Worm (Caenorhabditis elegans) whole organism, young adult: ENCODE data around the gene F09F9.5.

Experiments
- B0261.1 ChIP-seq: sonication (generic microtip); optimal IDR thresholded peaks from 2 replicates; lab custom pipeline; 2016; ENCODE audit warnings: mild to moderate bottlenecking, missing genetic modification characterization, moderate library complexity, missing compliant biosample characterization
- C17E4.6 ChIP-seq: fragments of 200-800 bp; sonication (Bioruptor generic); IDR thresholded peaks from 2 replicates; pipeline ENCODE4 v1.3.6; 2022; ENCODE audit warnings: missing genetic modification reagents, missing genetic modification characterization, missing compliant biosample characterization
- D2030.7 ChIP-seq: fragments of 200-800 bp; sonication (Bioruptor generic); IDR thresholded peaks from 2 replicates; pipeline ENCODE4 v1.3.6; 2022; ENCODE audit warnings: missing genetic modification reagents, missing genetic modification characterization, missing compliant biosample characterization
- F33H1.4 ChIP-seq: fragments of 200-800 bp; sonication (Bioruptor generic); IDR thresholded peaks from 2 replicates; pipeline ENCODE4 v1.3.6; 2022; ENCODE audit warnings: missing genetic modification reagents, missing genetic modification characterization, missing compliant biosample characterization
- F49E8.2 ChIP-seq: sonication (generic microtip); optimal IDR thresholded peaks from 3 replicates; lab custom pipeline; 2017; ENCODE audit warnings: missing genetic modification characterization, mild to moderate bottlenecking, missing compliant biosample characterization, antibody characterized with exemption, moderate library complexity; ENCODE audit not compliant: insufficient read depth
- T26A5.8 ChIP-seq: sonication (generic microtip); optimal IDR thresholded peaks from 2 replicates; lab custom pipeline; 2016; ENCODE audit warnings: missing genetic modification characterization, missing compliant biosample characterization
- ama-1 ChIP-seq, 3 experiments: fragments of 150-350 bp in 1 of 3; sonication (generic microtip) in 2 of 3; optimal IDR thresholded peaks; 2 replicates each; lab custom pipeline; 2014 to 2018; ENCODE audit warnings: missing biosample characterization in 2 of 3, missing genetic modification characterization in 2 of 3, missing genetic modification reagents in 2 of 3
- attf-5 ChIP-seq: fragments of 200-800 bp; sonication (Bioruptor generic); optimal IDR thresholded peaks from 2 replicates; lab custom pipeline; 2018; ENCODE audit warnings: mild to moderate bottlenecking, missing genetic modification characterization, missing compliant biosample characterization
- ceh-100 ChIP-seq: fragments of 200-800 bp; sonication (Bioruptor generic); IDR thresholded peaks from 2 replicates; pipeline ENCODE4 v1.3.6; 2022; ENCODE audit warnings: missing genetic modification reagents, missing genetic modification characterization, missing compliant biosample characterization
- chd-7 ChIP-seq: sonication (generic microtip); optimal IDR thresholded peaks from 2 replicates; lab custom pipeline; 2016; ENCODE audit warnings: mild to moderate bottlenecking, missing genetic modification characterization, moderate library complexity, missing compliant biosample characterization
- dpff-1 ChIP-seq: sonication (generic microtip); optimal IDR thresholded peaks from 2 replicates; lab custom pipeline; 2017; ENCODE audit warnings: mild to moderate bottlenecking, missing genetic modification characterization, missing compliant biosample characterization
- dpl-1 ChIP-seq: fragments of 150-350 bp; optimal IDR thresholded peaks from 2 replicates; lab custom pipeline; 2014; ENCODE audit warnings: missing biosample characterization, missing genetic modification reagents, missing genetic modification characterization
- efl-1 ChIP-seq: fragments of 150-350 bp; optimal IDR thresholded peaks from 2 replicates; lab custom pipeline; 2014; ENCODE audit warnings: missing biosample characterization, missing genetic modification reagents, missing genetic modification characterization
- egl-18 ChIP-seq: fragments of 200-800 bp; sonication (Bioruptor generic); IDR thresholded peaks from 2 replicates; pipeline ENCODE4 v1.3.6; 2022; ENCODE audit warnings: missing genetic modification reagents, missing genetic modification characterization, missing compliant biosample characterization
- fkh-3 ChIP-seq: sonication (generic microtip); optimal IDR thresholded peaks from 2 replicates; lab custom pipeline; 2016; ENCODE audit warnings: mild to moderate bottlenecking, missing genetic modification characterization, missing compliant biosample characterization
- hmg-1.2 ChIP-seq: fragments of 200-800 bp; sonication (Bioruptor generic); IDR thresholded peaks from 2 replicates; pipeline ENCODE4 v1.3.6; 2022; ENCODE audit warnings: missing genetic modification reagents, missing genetic modification characterization, missing compliant biosample characterization
- let-607 ChIP-seq, 2 experiments: fragments of 200-800 bp in 1 of 2; sonication (Bioruptor generic) in 1 of 2; sonication (generic microtip) in 1 of 2; optimal IDR thresholded peaks; 2 replicates each; lab custom pipeline; 2016 to 2018; ENCODE audit warnings: mild to moderate bottlenecking in 2 of 2, missing compliant biosample characterization in 2 of 2, missing genetic modification characterization in 2 of 2, moderate library complexity in 2 of 2, missing genotype in 1 of 2
- lin-26 ChIP-seq: fragments of 200-800 bp; sonication (Bioruptor generic); IDR thresholded peaks from 2 replicates; pipeline ENCODE4 v1.3.6; 2022; ENCODE audit warnings: missing genetic modification reagents, missing genetic modification characterization, missing compliant biosample characterization
- lin-40 ChIP-seq: sonication (generic microtip); optimal IDR thresholded peaks from 2 replicates; lab custom pipeline; 2016; ENCODE audit warnings: missing genetic modification characterization, mild to moderate bottlenecking, missing compliant biosample characterization, missing genotype, missing genetic modification reagents
- lir-1 ChIP-seq: fragments of 200-800 bp; sonication (Bioruptor generic); conservative IDR thresholded peaks from 2 replicates; pipeline ENCODE4 v1.3.6; 2022; ENCODE audit warnings: missing genetic modification reagents, missing genetic modification characterization, missing compliant biosample characterization
- madf-6 ChIP-seq: fragments of 200-800 bp; sonication (Bioruptor generic); IDR thresholded peaks from 2 replicates; pipeline ENCODE4 v1.3.6; 2022; ENCODE audit warnings: missing genetic modification reagents, missing genetic modification characterization, missing compliant biosample characterization
- mel-28 ChIP-seq: sonication (generic microtip); optimal IDR thresholded peaks from 2 replicates; lab custom pipeline; 2016; ENCODE audit warnings: borderline replicate concordance, mild to moderate bottlenecking, missing genetic modification characterization, missing compliant biosample characterization
- snpc-1.1 ChIP-seq: sonication (generic microtip); optimal IDR thresholded peaks from 2 replicates; lab custom pipeline; 2017; ENCODE audit warnings: missing genetic modification characterization, mild to moderate bottlenecking, missing compliant biosample characterization, antibody characterized with exemption, moderate library complexity, missing genotype, missing genetic modification reagents; ENCODE audit not compliant: insufficient read depth
- snpc-3.4 ChIP-seq: sonication (generic microtip); optimal IDR thresholded peaks from 2 replicates; lab custom pipeline; 2017; ENCODE audit warnings: missing genetic modification characterization, mild to moderate bottlenecking, missing compliant biosample characterization, antibody characterized with exemption, moderate library complexity, missing genotype, missing genetic modification reagents
- tbx-9 ChIP-seq: sonication (generic microtip); optimal IDR thresholded peaks from 2 replicates; lab custom pipeline; 2016; ENCODE audit warnings: borderline replicate concordance, missing genetic modification characterization, inconsistent platforms, missing compliant biosample characterization
- xnd-1 ChIP-seq: sonication (generic microtip); optimal IDR thresholded peaks from 2 replicates; lab custom pipeline; 2016; ENCODE audit warnings: missing genotype, missing genetic modification reagents, missing genetic modification characterization, missing compliant biosample characterization
- zim-3 ChIP-seq: sonication (generic microtip); optimal IDR thresholded peaks from 2 replicates; lab custom pipeline; 2017; ENCODE audit warnings: mild to moderate bottlenecking, missing genetic modification characterization, moderate library complexity, missing compliant biosample characterization
- ztf-22 ChIP-seq: fragments of 200-800 bp; sonication (Bioruptor generic); optimal IDR thresholded peaks from 2 replicates; lab custom pipeline; 2018; ENCODE audit warnings: mild to moderate bottlenecking, missing genetic modification characterization, moderate library complexity, missing compliant biosample characterization
- ztf-28 ChIP-seq: fragments of 200-800 bp; sonication (Bioruptor generic); IDR thresholded peaks from 2 replicates; pipeline ENCODE4 v1.3.6; 2022; ENCODE audit warnings: missing genetic modification reagents, missing genetic modification characterization, missing compliant biosample characterization
- ztf-6 ChIP-seq: fragments of 200-800 bp; sonication (Bioruptor generic); IDR thresholded peaks from 2 replicates; pipeline ENCODE4 v1.3.6; 2022; ENCODE audit warnings: missing genetic modification reagents, missing genetic modification characterization, missing compliant biosample characterization

The F09F9.5 gene

ce11 chrX:4115026-4115425 lies 2.7 kb upstream of the F09F9.5 start, which contains the start of gene F09F9.1 (continued):
- no peak for TF ChIP-seq efl-1 (GFP tag; lab: Kevin White, UChicago)

- TF ChIP-seq let-607 (tag; optimal IDR thresholded peaks at IDR 0.05; lab: Kevin White, UChicago): no peak
- TF ChIP-seq ztf-6 (GFP tag; lab: Robert Waterston, UW): no peak
- no peak for TF ChIP-seq mel-28 (tag; lab: Kevin White, UChicago)
- no peak for TF ChIP-seq zim-3 (tag; lab: Kevin White, UChicago)
- TF ChIP-seq ceh-100: no peak
- TF ChIP-seq D2030.7 (GFP tag; lab: Robert Waterston, UW): no peak
- no peak for TF ChIP-seq ztf-28 (GFP tag; lab: Robert Waterston, UW)
- no peak for TF ChIP-seq dpl-1 (GFP tag; lab: Kevin White, UChicago)
- no peak for TF ChIP-seq xnd-1 (tag; lab: Kevin White, UChicago)
- TF ChIP-seq F49E8.2: no peak
- TF ChIP-seq snpc-3.4 (tag; lab: Kevin White, UChicago): no peak
- no peak for TF ChIP-seq ztf-22 (GFP tag; lab: Kevin White, UChicago)
- TF ChIP-seq chd-7 (tag; lab: Kevin White, UChicago): no peak
- TF ChIP-seq dpff-1 (tag; lab: Kevin White, UChicago): no peak
- no peak for TF ChIP-seq F33H1.4 (GFP tag; lab: Robert Waterston, UW)
- no peak for TF ChIP-seq ama-1 (optimal IDR thresholded peaks at IDR 0.05; lab: Kevin White, UChicago)
- TF ChIP-seq ama-1 (GFP tag; optimal IDR thresholded peaks at IDR 0.05; lab: Kevin White, UChicago): no peak
- TF ChIP-seq B0261.1 (tag; lab: Kevin White, UChicago): no peak
- no peak for TF ChIP-seq T26A5.8 (tag; lab: Kevin White, UChicago)
Observed at ce11 chrX:4120935-4121334, 3.2 kb downstream of the F09F9.5 start, which contains the start of gene F09F9.3. Gene F09F9.3, minus strand, starts transcription at chrX:4121035.

ce11 chrX:4123368-4123767 lies 5.6 kb downstream of the F09F9.5 start:
- TF ChIP-seq ama-1 (optimal IDR thresholded peaks at IDR 0.05; lab: Kevin White, UChicago): no peak
- TF ChIP-seq ama-1 (GFP tag; optimal IDR thresholded peaks at IDR 0.05; lab: Kevin White, UChicago): no peak
- TF ChIP-seq madf-6: no peak
- TF ChIP-seq let-607 (tag; optimal IDR thresholded peaks at IDR 0.05; lab: Kevin White, UChicago): no peak

ce11 chrX:4125165-4125803 lies 7.6 kb downstream of the F09F9.5 start:
- TF ChIP-seq egl-18 (GFP tag; lab: Robert Waterston, UW) (no peak), snpc-3.4 (tag; lab: Kevin White, UChicago) (no peak), snpc-1.1 (tag; lab: Kevin White, UChicago) (no peak), D2030.7 (GFP tag; lab: Robert Waterston, UW) (no peak), C17E4.6 (GFP tag; lab: Robert Waterston, UW) (no peak), attf-5 (no peak), B0261.1 (tag; lab: Kevin White, UChicago) (no peak), tbx-9 (no peak), lir-1 (GFP tag; lab: Robert Waterston, UW) (no peak), fkh-3 (no peak), hmg-1.2 (GFP tag; lab: Robert Waterston, UW) (no peak), lin-40 (tag; lab: Kevin White, UChicago) (no peak), lin-26 (GFP tag; lab: Robert Waterston, UW) (no peak)
